Worm (Caenorhabditis elegans) whole organism, late embryonic: Measurements from ENCODE around the gene T01C3.2.

Experiments
- Y22D7AL.16 ChIP-seq: sonication (generic microtip); optimal IDR thresholded peaks from 2 replicates; lab custom pipeline; 2016; ENCODE audit warnings: missing genetic modification characterization, missing compliant biosample characterization
- ama-1 ChIP-seq: fragments of 150-350 bp; optimal IDR thresholded peaks from 2 replicates; lab custom pipeline; 2014
- ceh-24 ChIP-seq: sonication (generic microtip); optimal IDR thresholded peaks from 2 replicates; lab custom pipeline; 2016; ENCODE audit warnings: mild to moderate bottlenecking, missing genetic modification characterization, missing compliant biosample characterization
- dve-1 ChIP-seq: sonication (generic microtip); optimal IDR thresholded peaks from 2 replicates; lab custom pipeline; 2017; ENCODE audit warnings: antibody characterized with exemption, mild to moderate bottlenecking, missing genetic modification characterization, missing compliant biosample characterization
- lin-11 ChIP-seq: fragments of 200-800 bp; sonication (Bioruptor generic); optimal IDR thresholded peaks from 2 replicates; lab custom pipeline; 2018; ENCODE audit warnings: mild to moderate bottlenecking, missing genetic modification characterization, missing compliant biosample characterization
- pat-9 ChIP-seq: fragments of 200-800 bp; sonication (Bioruptor generic); optimal IDR thresholded peaks from 2 replicates; lab custom pipeline; 2018; ENCODE audit warnings: mild to moderate bottlenecking, missing genetic modification characterization, moderate library complexity, missing compliant biosample characterization
- pha-4 ChIP-seq: fragments of 150-350 bp; optimal IDR thresholded peaks from 2 replicates; lab custom pipeline; 2018; ENCODE audit warnings: missing biosample characterization, missing genetic modification reagents, missing genetic modification characterization
- ref-2 ChIP-seq: sonication (generic microtip); optimal IDR thresholded peaks from 2 replicates; lab custom pipeline; 2016; ENCODE audit warnings: missing genetic modification characterization, missing compliant biosample characterization
- sox-4 ChIP-seq: sonication (generic microtip); optimal IDR thresholded peaks from 2 replicates; lab custom pipeline; 2017; ENCODE audit warnings: mild to moderate bottlenecking, missing genetic modification characterization, inconsistent platforms, missing compliant biosample characterization

DNA sequence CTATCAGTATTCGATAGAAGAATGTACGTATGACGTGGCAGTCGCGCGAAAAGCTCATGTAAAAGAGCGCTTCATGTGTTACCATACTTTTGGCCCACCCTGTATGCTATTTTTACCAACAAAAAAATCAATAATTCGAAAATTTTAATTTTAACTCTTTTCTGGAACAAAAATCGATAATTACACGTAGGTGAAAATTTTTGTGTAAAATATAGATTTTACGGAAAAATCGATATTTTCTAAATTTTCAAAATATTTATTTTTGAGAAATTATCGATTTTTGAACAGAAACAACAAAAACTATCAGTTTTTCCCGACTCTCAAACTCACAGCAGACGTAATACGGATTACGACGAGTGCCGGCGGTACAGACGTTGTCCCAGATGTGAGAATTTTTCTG lies 45.8 kb upstream of the T01C3.2 start:
- TF ChIP-seq ama-1 (lab: Kevin White, UChicago) = no peak
- no peak for TF ChIP-seq sox-4 (tag; lab: Kevin White, UChicago)
- TF ChIP-seq ceh-24 = no peak
- no peak for TF ChIP-seq Y22D7AL.16
- TF ChIP-seq ref-2 (tag; lab: Kevin White, UChicago) = no peak
- TF ChIP-seq pat-9 (tag; lab: Kevin White, UChicago) = no peak
- TF ChIP-seq lin-11 (tag; lab: Kevin White, UChicago) = no peak
- no peak for TF ChIP-seq pha-4 (tag; lab: Kevin White, UChicago)
- no peak for TF ChIP-seq dve-1 (tag; lab: Kevin White, UChicago)
